Worm (Caenorhabditis elegans) whole organism, L1 larva: Measurements from ENCODE around the gene vps-39.

Experiments used
- aha-1 ChIP-seq: fragments of 150-350 bp; optimal IDR thresholded peaks from 2 replicates; lab custom pipeline; 2014; ENCODE audit warnings: missing biosample characterization, missing genetic modification characterization
- ama-1 ChIP-seq: fragments of 150-350 bp; optimal IDR thresholded peaks from 2 replicates; lab custom pipeline; 2014
- fkh-10 ChIP-seq: sonication (generic microtip); optimal IDR thresholded peaks from 2 replicates; lab custom pipeline; 2017; ENCODE audit warnings: missing biosample characterization, missing genetic modification reagents, missing genetic modification characterization
- lin-35 ChIP-seq, 2 experiments: fragments of 150-350 bp; optimal IDR thresholded peaks; 2 replicates each; lab custom pipeline; 2014; ENCODE audit warnings: missing biosample characterization in 2 of 2, missing genetic modification characterization in 2 of 2, missing genetic modification reagents in 2 of 2
- nhr-77 ChIP-seq: fragments of 150-350 bp; optimal IDR thresholded peaks from 2 replicates; lab custom pipeline; 2014; ENCODE audit warnings: missing biosample characterization, missing genetic modification characterization

ce11 chrV:14018640-14019039 is 19.5 kb downstream of the vps-39 start, which contains the start of the genes mtl-2 and T08G5.1:
- no peak for TF ChIP-seq lin-35 (GFP tag; optimal IDR thresholded peaks at IDR 0.05; lab: Kevin White, UChicago)
- TF ChIP-seq fkh-10 = no peak
- no peak for TF ChIP-seq nhr-77 (tag; lab: Kevin White, UChicago)
- TF ChIP-seq ama-1 (lab: Kevin White, UChicago) = no peak
- no peak for TF ChIP-seq aha-1
